Worm (Caenorhabditis elegans) whole organism, late embryonic: Measurements from ENCODE around the gene cyp-35B3.

ENCODE experiments used
- ama-1 ChIP-seq: fragments of 150-350 bp; optimal IDR thresholded peaks from 2 replicates; lab custom pipeline; 2014
- ceh-18 ChIP-seq: sonication (generic microtip); optimal IDR thresholded peaks from 2 replicates; lab custom pipeline; 2016; ENCODE audit warnings: missing genetic modification characterization, missing compliant biosample characterization
- ceh-24 ChIP-seq: sonication (generic microtip); optimal IDR thresholded peaks from 2 replicates; lab custom pipeline; 2016; ENCODE audit warnings: mild to moderate bottlenecking, missing genetic modification characterization, missing compliant biosample characterization
- pag-3 ChIP-seq: sonication (generic microtip); optimal IDR thresholded peaks from 2 replicates; lab custom pipeline; 2016; ENCODE audit warnings: missing compliant biosample characterization, missing genetic modification characterization, borderline replicate concordance
- unc-3 ChIP-seq, 2 experiments: fragments of 200-800 bp in 1 of 2; sonication (Bioruptor generic) in 1 of 2; sonication (generic microtip) in 1 of 2; conservative IDR thresholded peaks in 1 of 2; optimal IDR thresholded peaks in 1 of 2; 2 replicates each; pipeline versions ENCODE4 v1.3.6 to Lab custom; 2016 to 2022; ENCODE audit warnings: missing compliant biosample characterization in 2 of 2, missing genetic modification characterization in 2 of 2, missing genetic modification reagents in 1 of 2

ce11 chrV:3913131-3913530, 32.0 kb upstream of the cyp-35B3 start:
- TF ChIP-seq ceh-24 (tag; lab: Kevin White, UChicago) = no peak
- no peak for TF ChIP-seq ceh-18 (tag; lab: Kevin White, UChicago)
- no peak for TF ChIP-seq unc-3 (GFP tag; conservative IDR thresholded peaks at IDR 0.05; lab: Robert Waterston, UW)
- TF ChIP-seq unc-3 (tag; optimal IDR thresholded peaks at IDR 0.05; lab: Kevin White, UChicago) = no peak
- TF ChIP-seq pag-3 (tag; lab: Kevin White, UChicago) = no peak
- no peak for TF ChIP-seq ama-1 (lab: Kevin White, UChicago)
